Worm (Caenorhabditis elegans): ENCODE measurements around the gene npr-2.

DNA sequence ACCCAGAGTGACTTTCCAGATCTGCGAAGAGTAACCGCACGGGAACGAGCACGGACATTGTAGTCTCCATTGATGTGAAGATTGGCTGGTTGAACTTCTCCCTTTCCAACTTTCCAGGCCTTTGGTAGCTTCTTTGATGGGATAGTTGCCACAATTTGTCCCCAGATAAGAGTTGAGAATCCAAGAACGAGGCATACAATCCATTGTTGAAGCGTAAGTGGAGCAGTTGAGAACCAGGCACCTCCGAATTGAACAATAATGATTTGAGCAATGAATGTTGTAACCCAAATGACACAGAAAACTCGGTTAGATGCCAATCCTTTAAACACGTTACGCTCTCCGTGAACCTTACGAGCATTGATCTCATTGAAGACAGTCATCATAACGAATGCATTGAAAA is 47.1 kb upstream of the npr-2 start:
- TF ChIP-seq hnd-1 (tag; optimal IDR thresholded peaks at IDR 0.05) (no peak), ama-1 (optimal IDR thresholded peaks at IDR 0.05) (no peak), F13C5.2 (tag; optimal IDR thresholded peaks at IDR 0.05) (no peak), hmbx-1 (tag; optimal IDR thresholded peaks at IDR 0.05) (no peak), tbx-11 (GFP tag; IDR thresholded peaks at IDR 0.05) (no peak), sea-1 (GFP tag; conservative IDR thresholded peaks at IDR 0.05) (no peak), ceh-36 (tag; optimal IDR thresholded peaks at IDR 0.05) (no peak), hmg-4 (GFP tag; optimal IDR thresholded peaks at IDR 0.05) (no peak)

All from whole organism, early embryonic.